Worm (Caenorhabditis elegans) whole organism, L2 larva: ENCODE results near the gene math-49.

Source experiments
- blmp-1 ChIP-seq: sonication (generic microtip); optimal IDR thresholded peaks from 2 replicates; lab custom pipeline; 2017; ENCODE audit warnings: missing genetic modification characterization, mild to moderate bottlenecking, missing compliant biosample characterization, antibody characterized with exemption, moderate library complexity; ENCODE audit not compliant: insufficient read depth
- ceh-16 ChIP-seq: fragments of 150-350 bp; optimal IDR thresholded peaks from 2 replicates; lab custom pipeline; 2014; ENCODE audit warnings: missing biosample characterization, missing genetic modification characterization
- dmd-4 ChIP-seq: sonication (generic microtip); optimal IDR thresholded peaks from 2 replicates; lab custom pipeline; 2017; ENCODE audit warnings: missing biosample characterization, missing genetic modification characterization
- egl-27 ChIP-seq: sonication (generic microtip); optimal IDR thresholded peaks from 3 replicates; lab custom pipeline; 2017; ENCODE audit warnings: missing biosample characterization, missing genetic modification reagents, missing genetic modification characterization
- elt-3 ChIP-seq: sonication (generic microtip); optimal IDR thresholded peaks from 2 replicates; lab custom pipeline; 2017; ENCODE audit warnings: missing biosample characterization, missing genetic modification characterization
- lin-39 ChIP-seq: fragments of 150-350 bp; optimal IDR thresholded peaks from 2 replicates; lab custom pipeline; 2014; ENCODE audit warnings: missing biosample characterization, missing genetic modification reagents, missing genetic modification characterization
- mab-5 ChIP-seq: fragments of 150-350 bp; optimal IDR thresholded peaks from 2 replicates; lab custom pipeline; 2014; ENCODE audit warnings: missing biosample characterization, missing genetic modification characterization
- mdl-1 ChIP-seq, 2 experiments: fragments of 150-350 bp in 1 of 2; sonication (generic microtip) in 1 of 2; optimal IDR thresholded peaks; 2 replicates each; lab custom pipeline; 2017; ENCODE audit warnings: missing biosample characterization in 2 of 2, missing genetic modification characterization in 2 of 2
- nhr-12 ChIP-seq: fragments of 150-350 bp; optimal IDR thresholded peaks from 2 replicates; lab custom pipeline; 2014; ENCODE audit warnings: missing biosample characterization, missing genetic modification characterization
- nhr-6 ChIP-seq: fragments of 150-350 bp; optimal IDR thresholded peaks from 2 replicates; lab custom pipeline; 2014; ENCODE audit warnings: missing biosample characterization, missing genetic modification characterization
- skn-1 ChIP-seq: sonication (generic microtip); optimal IDR thresholded peaks from 2 replicates; lab custom pipeline; 2017; ENCODE audit warnings: missing biosample characterization, missing genetic modification characterization
- sma-9 ChIP-seq, 2 experiments: fragments of 150-350 bp in 1 of 2; sonication (generic microtip) in 1 of 2; optimal IDR thresholded peaks; 2 replicates each; lab custom pipeline; 2014 to 2016; ENCODE audit warnings: missing genetic modification characterization in 2 of 2, mild to moderate bottlenecking in 1 of 2, missing biosample characterization in 1 of 2, missing compliant biosample characterization in 1 of 2, missing genetic modification reagents in 1 of 2, moderate library complexity in 1 of 2
- unc-39 ChIP-seq: fragments of 150-350 bp; optimal IDR thresholded peaks from 2 replicates; lab custom pipeline; 2014; ENCODE audit warnings: missing biosample characterization, missing genetic modification characterization

- TF ChIP-seq skn-1 (tag; lab: Kevin White, UChicago) (no peak), sma-9 (GFP tag; optimal IDR thresholded peaks at IDR 0.05; lab: Kevin White, UChicago) (no peak), sma-9 (tag; optimal IDR thresholded peaks at IDR 0.05; lab: Kevin White, UChicago) (no peak), ceh-16 (tag; lab: Kevin White, UChicago) (no peak), lin-39 (no peak), mab-5 (no peak), dmd-4 (tag; lab: Kevin White, UChicago) (no peak), mdl-1 (tag; optimal IDR thresholded peaks at IDR 0.05; lab: Kevin White, UChicago) (no peak), nhr-6 (tag; lab: Kevin White, UChicago) (no peak), unc-39 (tag; lab: Kevin White, UChicago) (no peak), egl-27 (tag; lab: Kevin White, UChicago) (no peak), elt-3 (tag; lab: Kevin White, UChicago) (no peak), nhr-12 (tag; lab: Kevin White, UChicago) (no peak), blmp-1 (no peak)
These were observed 40.8 kb upstream of the math-49 start, which contains the start of gene math-20 for ce11 chrII:1996237-1996636.
